Worm (Caenorhabditis elegans) whole organism, young adult: ENCODE data around the gene ZC262.13.
A peak's percentile ranks its signal among the peaks of the same experiment; 100 is the strongest.

Experiments used
- B0019.2 ChIP-seq: fragments of 200-800 bp; sonication (Bioruptor generic); conservative IDR thresholded peaks from 2 replicates; pipeline ENCODE4 v1.3.6; 2022; ENCODE audit warnings: missing genetic modification reagents, missing genetic modification characterization, missing compliant biosample characterization
- B0261.1 ChIP-seq: sonication (generic microtip); optimal IDR thresholded peaks from 2 replicates; lab custom pipeline; 2016; ENCODE audit warnings: mild to moderate bottlenecking, missing genetic modification characterization, moderate library complexity, missing compliant biosample characterization
- D2030.7 ChIP-seq: fragments of 200-800 bp; sonication (Bioruptor generic); IDR thresholded peaks from 2 replicates; pipeline ENCODE4 v1.3.6; 2022; ENCODE audit warnings: missing genetic modification reagents, missing genetic modification characterization, missing compliant biosample characterization
- F37B4.10 ChIP-seq: fragments of 200-800 bp; sonication (Bioruptor generic); IDR thresholded peaks from 2 replicates; pipeline ENCODE4 v1.3.6; 2022; ENCODE audit warnings: missing genetic modification characterization, missing compliant biosample characterization
- F49E8.2 ChIP-seq: sonication (generic microtip); optimal IDR thresholded peaks from 3 replicates; lab custom pipeline; 2017; ENCODE audit warnings: missing genetic modification characterization, mild to moderate bottlenecking, missing compliant biosample characterization, antibody characterized with exemption, moderate library complexity; ENCODE audit not compliant: insufficient read depth
- F57C9.4 ChIP-seq: sonication (generic microtip); optimal IDR thresholded peaks from 2 replicates; lab custom pipeline; 2017; ENCODE audit warnings: mild to moderate bottlenecking, missing genetic modification characterization, missing compliant biosample characterization
- T07F8.4 ChIP-seq: sonication (generic microtip); optimal IDR thresholded peaks from 2 replicates; lab custom pipeline; 2016; ENCODE audit warnings: mild to moderate bottlenecking, missing genetic modification characterization, moderate library complexity, missing compliant biosample characterization
- Y53G8AR.9 ChIP-seq: fragments of 200-800 bp; sonication (Bioruptor generic); conservative IDR thresholded peaks from 2 replicates; pipeline ENCODE4 v1.3.6; 2022; ENCODE audit warnings: missing genetic modification reagents, missing genetic modification characterization, missing compliant biosample characterization
- Y79H2A.3 ChIP-seq: fragments of 200-800 bp; sonication (Bioruptor generic); conservative IDR thresholded peaks from 2 replicates; pipeline ENCODE4 v1.3.6; 2022; ENCODE audit warnings: missing genetic modification reagents, missing genetic modification characterization, missing compliant biosample characterization
- ZK185.1 ChIP-seq: sonication (generic microtip); optimal IDR thresholded peaks from 2 replicates; lab custom pipeline; 2016; ENCODE audit warnings: mild to moderate bottlenecking, missing genetic modification characterization, missing compliant biosample characterization; ENCODE audit not compliant: poor library complexity, severe bottlenecking
- ama-1 ChIP-seq, 3 experiments: fragments of 150-350 bp in 1 of 3; sonication (generic microtip) in 2 of 3; optimal IDR thresholded peaks; 2 replicates each; lab custom pipeline; 2014 to 2018; ENCODE audit warnings: missing biosample characterization in 2 of 3, missing genetic modification characterization in 2 of 3, missing genetic modification reagents in 2 of 3
- aptf-3 ChIP-seq: fragments of 200-800 bp; sonication (Bioruptor generic); IDR thresholded peaks from 2 replicates; pipeline ENCODE4 v1.3.6; 2022; ENCODE audit warnings: missing genetic modification characterization, missing compliant biosample characterization
- attf-3 ChIP-seq: fragments of 200-800 bp; sonication (Bioruptor generic); conservative IDR thresholded peaks from 2 replicates; pipeline ENCODE4 v1.3.6; 2022; ENCODE audit warnings: missing genetic modification reagents, missing genetic modification characterization, missing compliant biosample characterization
- bed-2 ChIP-seq: fragments of 200-800 bp; sonication (Bioruptor generic); IDR thresholded peaks from 2 replicates; pipeline ENCODE4 v1.3.6; 2022; ENCODE audit warnings: missing genetic modification reagents, missing genetic modification characterization, missing compliant biosample characterization
- cebp-1 ChIP-seq, 2 experiments: fragments of 200-800 bp in 1 of 2; sonication (Bioruptor generic) in 1 of 2; sonication (generic microtip) in 1 of 2; IDR thresholded peaks in 1 of 2; optimal IDR thresholded peaks in 1 of 2; 2 replicates each; pipeline versions ENCODE4 v1.3.6 to Lab custom; 2017 to 2022; ENCODE audit warnings: missing compliant biosample characterization in 2 of 2, missing genetic modification characterization in 2 of 2, mild to moderate bottlenecking in 1 of 2, missing genetic modification reagents in 1 of 2, moderate library complexity in 1 of 2
- ceh-27 ChIP-seq: fragments of 200-800 bp; sonication (Bioruptor generic); optimal IDR thresholded peaks from 2 replicates; lab custom pipeline; 2018; ENCODE audit warnings: mild to moderate bottlenecking, missing genetic modification characterization, moderate library complexity, missing compliant biosample characterization
- ceh-91 ChIP-seq: fragments of 200-800 bp; sonication (Bioruptor generic); IDR thresholded peaks from 2 replicates; pipeline ENCODE4 v1.3.6; 2022; ENCODE audit warnings: missing genetic modification reagents, missing genetic modification characterization, missing compliant biosample characterization
- dox-1 ChIP-seq: fragments of 200-800 bp; sonication (Bioruptor generic); IDR thresholded peaks from 2 replicates; pipeline ENCODE4 v1.3.6; 2022; ENCODE audit warnings: missing genetic modification reagents, missing genetic modification characterization, missing compliant biosample characterization
- dpl-1 ChIP-seq: fragments of 150-350 bp; optimal IDR thresholded peaks from 2 replicates; lab custom pipeline; 2014; ENCODE audit warnings: missing biosample characterization, missing genetic modification reagents, missing genetic modification characterization
- efl-1 ChIP-seq: fragments of 150-350 bp; optimal IDR thresholded peaks from 2 replicates; lab custom pipeline; 2014; ENCODE audit warnings: missing biosample characterization, missing genetic modification reagents, missing genetic modification characterization
- egl-18 ChIP-seq: fragments of 200-800 bp; sonication (Bioruptor generic); IDR thresholded peaks from 2 replicates; pipeline ENCODE4 v1.3.6; 2022; ENCODE audit warnings: missing genetic modification reagents, missing genetic modification characterization, missing compliant biosample characterization
- ekl-4 ChIP-seq: fragments of 200-800 bp; sonication (Bioruptor generic); IDR thresholded peaks from 2 replicates; pipeline ENCODE4 v1.3.6; 2022; ENCODE audit warnings: missing genetic modification reagents, missing genetic modification characterization, missing compliant biosample characterization
- fkh-3 ChIP-seq: sonication (generic microtip); optimal IDR thresholded peaks from 2 replicates; lab custom pipeline; 2016; ENCODE audit warnings: mild to moderate bottlenecking, missing genetic modification characterization, missing compliant biosample characterization
- hmg-1.2 ChIP-seq: fragments of 200-800 bp; sonication (Bioruptor generic); IDR thresholded peaks from 2 replicates; pipeline ENCODE4 v1.3.6; 2022; ENCODE audit warnings: missing genetic modification reagents, missing genetic modification characterization, missing compliant biosample characterization
- hsf-1 ChIP-seq: fragments of 200-800 bp; sonication (Bioruptor generic); IDR thresholded peaks from 2 replicates; pipeline ENCODE4 v1.3.6; 2022; ENCODE audit warnings: missing genetic modification reagents, missing genetic modification characterization, missing compliant biosample characterization
- lin-35 ChIP-seq, 3 experiments: fragments of 150-350 bp in 2 of 3; sonication (generic microtip) in 1 of 3; optimal IDR thresholded peaks; 2 replicates each; lab custom pipeline; 2014 to 2018; ENCODE audit warnings: missing biosample characterization in 3 of 3, missing genetic modification characterization in 3 of 3, missing genetic modification reagents in 3 of 3
- lin-40 ChIP-seq: sonication (generic microtip); optimal IDR thresholded peaks from 2 replicates; lab custom pipeline; 2016; ENCODE audit warnings: missing genetic modification characterization, mild to moderate bottlenecking, missing compliant biosample characterization, missing genotype, missing genetic modification reagents
- madf-3 ChIP-seq: fragments of 200-800 bp; sonication (Bioruptor generic); IDR thresholded peaks from 2 replicates; pipeline ENCODE4 v1.3.6; 2022; ENCODE audit warnings: missing genetic modification reagents, missing genetic modification characterization, missing compliant biosample characterization
- nfya-1 ChIP-seq: sonication (generic microtip); optimal IDR thresholded peaks from 2 replicates; lab custom pipeline; 2017; ENCODE audit warnings: antibody characterized with exemption, missing compliant biosample characterization, missing genetic modification characterization, borderline replicate concordance; ENCODE audit not compliant: insufficient read depth
- nhr-179 ChIP-seq: sonication (generic microtip); optimal IDR thresholded peaks from 2 replicates; lab custom pipeline; 2016; ENCODE audit warnings: mild to moderate bottlenecking, missing genetic modification characterization, missing compliant biosample characterization
- nhr-80 ChIP-seq: sonication (generic microtip); optimal IDR thresholded peaks from 2 replicates; lab custom pipeline; 2016; ENCODE audit warnings: missing genetic modification characterization, missing compliant biosample characterization
- nhr-90 ChIP-seq: sonication (generic microtip); optimal IDR thresholded peaks from 2 replicates; lab custom pipeline; 2016; ENCODE audit warnings: missing genotype, mild to moderate bottlenecking, missing genetic modification characterization, missing compliant biosample characterization
- pha-4 ChIP-seq: fragments of 150-350 bp; sonication (generic microtip); optimal IDR thresholded peaks from 2 replicates; lab custom pipeline; 2014; ENCODE audit warnings: missing biosample characterization, missing genetic modification reagents, missing genetic modification characterization
- rec-8 ChIP-seq, 2 experiments: sonication (generic microtip); optimal IDR thresholded peaks; 2 replicates each; lab custom pipeline; 2016; ENCODE audit warnings: mild to moderate bottlenecking in 2 of 2, missing genetic modification characterization in 2 of 2, missing genetic modification reagents in 2 of 2, missing genotype in 2 of 2, missing biosample characterization in 1 of 2, missing compliant biosample characterization in 1 of 2, moderate library complexity in 1 of 2
- repo-1 ChIP-seq: sonication (generic microtip); optimal IDR thresholded peaks from 2 replicates; lab custom pipeline; 2017; ENCODE audit warnings: mild to moderate bottlenecking, missing genetic modification characterization, missing compliant biosample characterization
- sea-2 ChIP-seq: fragments of 200-800 bp; sonication (Bioruptor generic); IDR thresholded peaks from 2 replicates; pipeline ENCODE4 v1.3.6; 2022; ENCODE audit warnings: missing genetic modification characterization, missing compliant biosample characterization
- snpc-1.1 ChIP-seq: sonication (generic microtip); optimal IDR thresholded peaks from 2 replicates; lab custom pipeline; 2017; ENCODE audit warnings: missing genetic modification characterization, mild to moderate bottlenecking, missing compliant biosample characterization, antibody characterized with exemption, moderate library complexity, missing genotype, missing genetic modification reagents; ENCODE audit not compliant: insufficient read depth
- snpc-4 ChIP-seq, 5 experiments: fragments of 150-350 bp in 1 of 5; sonication (generic microtip) in 4 of 5; optimal IDR thresholded peaks; 2 replicates each; lab custom pipeline; 2014 to 2018; ENCODE audit warnings: missing genetic modification characterization in 5 of 5, missing biosample characterization in 3 of 5, antibody characterized with exemption in 2 of 5, mild to moderate bottlenecking in 2 of 5, missing compliant biosample characterization in 2 of 5, missing genotype in 2 of 5, moderate library complexity in 2 of 5, missing genetic modification reagents in 1 of 5
- tbp1 ChIP-seq: fragments of 200-800 bp; sonication (Bioruptor generic); optimal IDR thresholded peaks from 2 replicates; lab custom pipeline; 2018; ENCODE audit warnings: mild to moderate bottlenecking, missing genetic modification characterization, missing compliant biosample characterization
- tlf-1 ChIP-seq: fragments of 200-800 bp; sonication (Bioruptor generic); optimal IDR thresholded peaks from 2 replicates; lab custom pipeline; 2018; ENCODE audit warnings: mild to moderate bottlenecking, missing genetic modification characterization, missing compliant biosample characterization
- unc-62 ChIP-seq: fragments of 150-350 bp; optimal IDR thresholded peaks from 2 replicates; lab custom pipeline; 2014; ENCODE audit warnings: missing biosample characterization, missing genetic modification reagents, missing genetic modification characterization
- xnd-1 ChIP-seq: sonication (generic microtip); optimal IDR thresholded peaks from 2 replicates; lab custom pipeline; 2016; ENCODE audit warnings: missing genotype, missing genetic modification reagents, missing genetic modification characterization, missing compliant biosample characterization
- zfh-2 ChIP-seq: fragments of 200-800 bp; sonication (Bioruptor generic); conservative IDR thresholded peaks from 2 replicates; pipeline ENCODE4 v1.3.6; 2022; ENCODE audit warnings: missing genetic modification reagents, missing genetic modification characterization, missing compliant biosample characterization
- ztf-25 ChIP-seq: fragments of 200-800 bp; sonication (Bioruptor generic); IDR thresholded peaks from 2 replicates; pipeline ENCODE4 v1.3.6; 2022; ENCODE audit warnings: missing genetic modification reagents, missing genetic modification characterization, missing compliant biosample characterization
- ztf-26 ChIP-seq: sonication (generic microtip); optimal IDR thresholded peaks from 2 replicates; lab custom pipeline; 2017; ENCODE audit warnings: missing genetic modification characterization, missing compliant biosample characterization

The ZC262.13 gene

ce11 chrIII:8358213-8358672 lies 32.2 kb downstream of the ZC262.13 start, which contains the start of the genes R05D3.8 and rfp-1 (continued):
- no peak for TF ChIP-seq unc-62 (GFP tag; lab: Kevin White, UChicago)
- TF ChIP-seq snpc-1.1, result no peak
- TF ChIP-seq nhr-90 (tag; lab: Kevin White, UChicago), result no peak
- no peak for TF ChIP-seq ztf-25 (GFP tag; lab: Robert Waterston, UW)
- TF ChIP-seq Y53G8AR.9 (GFP tag; lab: Robert Waterston, UW), result 0 out of 2 replicates have a peak, but pooled peaks have one; percentile 50
- no peak for TF ChIP-seq pha-4 (tag; lab: Kevin White, UChicago)
- 0 out of 2 replicates have a peak, but pooled peaks have one; percentile 16 for TF ChIP-seq madf-3
- peak; percentile 47 for TF ChIP-seq lin-40 (tag; lab: Kevin White, UChicago)
- TF ChIP-seq snpc-4 (GFP tag; optimal IDR thresholded peaks at IDR 0.05; lab: Kevin White, UChicago), result no peak
- peak in 1 of 4 experiments; percentile 63 for TF ChIP-seq snpc-4 (tag; optimal IDR thresholded peaks at IDR 0.05; lab: Kevin White, UChicago)
- TF ChIP-seq efl-1 (GFP tag; lab: Kevin White, UChicago), result peak; percentile 64
- TF ChIP-seq hsf-1 (GFP tag; lab: Robert Waterston, UW), result peak; percentile 79
- TF ChIP-seq F49E8.2 (tag; lab: Kevin White, UChicago), result peak; percentile 29
- no peak for TF ChIP-seq F57C9.4 (tag; lab: Kevin White, UChicago)
- peak; percentile 52 for TF ChIP-seq tbp1 (GFP tag; lab: Kevin White, UChicago)
- 0 out of 2 replicates have a peak, but pooled peaks have one; percentile 50 for TF ChIP-seq Y79H2A.3
- TF ChIP-seq B0019.2 (GFP tag; lab: Robert Waterston, UW), result 0 out of 2 replicates have a peak, but pooled peaks have one; percentile 8
- no peak for TF ChIP-seq ztf-26 (tag; lab: Kevin White, UChicago)
- peak; percentile 12 for TF ChIP-seq tlf-1 (GFP tag; lab: Kevin White, UChicago)
- peak; percentile 3 for TF ChIP-seq ZK185.1
- peak; percentile 68 for TF ChIP-seq attf-3 (GFP tag; lab: Robert Waterston, UW)
- TF ChIP-seq aptf-3 (GFP tag; lab: Robert Waterston, UW), result no peak
- TF ChIP-seq T07F8.4, result no peak
- TF ChIP-seq ama-1 (optimal IDR thresholded peaks at IDR 0.05; lab: Kevin White, UChicago), result no peak
- TF ChIP-seq ama-1 (GFP tag; optimal IDR thresholded peaks at IDR 0.05; lab: Kevin White, UChicago), result peak in 1 of 2 experiments; percentile 14
- TF ChIP-seq sea-2, result no peak
- TF ChIP-seq nhr-179 (tag; lab: Kevin White, UChicago), result no peak
- peak; percentile 77 for TF ChIP-seq ceh-27
- peak; percentile 49; the same call in 1 of the 2 replicates for TF ChIP-seq ekl-4 (GFP tag; lab: Robert Waterston, UW)
- no peak for TF ChIP-seq bed-2 (GFP tag; lab: Robert Waterston, UW)
- TF ChIP-seq lin-35 (GFP tag; optimal IDR thresholded peaks at IDR 0.05; lab: Kevin White, UChicago), result peak in 1 of 3 experiments; percentile 73
- no peak for TF ChIP-seq zfh-2 (GFP tag; lab: Robert Waterston, UW)
- 0 out of 2 replicates have a peak, but pooled peaks have one; percentile 61 for TF ChIP-seq F37B4.10 (GFP tag; lab: Robert Waterston, UW)
- TF ChIP-seq repo-1 (tag; lab: Kevin White, UChicago), result no peak
- peak; percentile 56 for TF ChIP-seq xnd-1 (tag; lab: Kevin White, UChicago)
- TF ChIP-seq ceh-91 (GFP tag; lab: Robert Waterston, UW), result peak; percentile 72
- TF ChIP-seq hmg-1.2 (GFP tag; lab: Robert Waterston, UW), result peak; percentile 53; the same call in 1 of the 2 replicates
- no peak for TF ChIP-seq nfya-1 (tag; lab: Kevin White, UChicago)
- TF ChIP-seq cebp-1 (GFP tag; IDR thresholded peaks at IDR 0.05; lab: Robert Waterston, UW), result no peak
- peak; percentile 67 for TF ChIP-seq cebp-1 (tag; optimal IDR thresholded peaks at IDR 0.05; lab: Kevin White, UChicago)
- TF ChIP-seq fkh-3 (tag; lab: Kevin White, UChicago), result no peak
- TF ChIP-seq rec-8 (tag; optimal IDR thresholded peaks at IDR 0.05; lab: Kevin White, UChicago), result no peak
- peak; percentile 28 for TF ChIP-seq dpl-1 (GFP tag; lab: Kevin White, UChicago)
- no peak for TF ChIP-seq B0261.1 (tag; lab: Kevin White, UChicago)
- TF ChIP-seq D2030.7 (GFP tag; lab: Robert Waterston, UW), result peak; percentile 61; the same call in 1 of the 2 replicates
- no peak for TF ChIP-seq egl-18 (GFP tag; lab: Robert Waterston, UW)
- peak; percentile 79 for TF ChIP-seq dox-1 (GFP tag; lab: Robert Waterston, UW)
- peak; percentile 31 for TF ChIP-seq nhr-80 (tag; lab: Kevin White, UChicago)
